Fruit fly (Drosophila melanogaster) ovary, adult (tissue): ENCODE measurements around the gene Dci.

Experiments
- CG17801 ChIP-seq: fragments of 200-800 bp; optimal IDR thresholded peaks from 2 replicates; lab custom pipeline; 2019; ENCODE audit warnings: missing biosample characterization, mild to moderate bottlenecking, missing genetic modification characterization, moderate library complexity; ENCODE audit not compliant: partially characterized antibody

The Dci gene

dm6 chr3L:815234-816200 is 35.6 kb upstream of the Dci start:
- TF ChIP-seq CG17801 (GFP tag; lab: Kevin White, UChicago) = no peak

- TF ChIP-seq CG17801 (GFP tag; lab: Kevin White, UChicago) = no peak
Observed at dm6 chr3L:817708-818107, 33.4 kb upstream of the Dci start.

- TF ChIP-seq CG17801 (GFP tag; lab: Kevin White, UChicago) = no peak
Observed at dm6 chr3L:818438-819138, 32.6 kb upstream of the Dci start.

dm6 chr3L:819297-819886 is 31.8 kb upstream of the Dci start:
- TF ChIP-seq CG17801 (GFP tag; lab: Kevin White, UChicago) = no peak

dm6 chr3L:820332-820731 is 30.8 kb upstream of the Dci start:
- TF ChIP-seq CG17801 (GFP tag; lab: Kevin White, UChicago) = peak; percentile 64

dm6 chr3L:820975-821598 is 30.1 kb upstream of the Dci start:
- TF ChIP-seq CG17801 (GFP tag; lab: Kevin White, UChicago) = no peak

- no peak for TF ChIP-seq CG17801 (GFP tag; lab: Kevin White, UChicago)
Observed at dm6 chr3L:821951-822350, 29.2 kb upstream of the Dci start.

- TF ChIP-seq CG17801 (GFP tag; lab: Kevin White, UChicago) = no peak
Observed at dm6 chr3L:822619-823018, 28.5 kb upstream of the Dci start.

dm6 chr3L:823597-823996 is 27.5 kb upstream of the Dci start:
- TF ChIP-seq CG17801 (GFP tag; lab: Kevin White, UChicago) = peak; percentile 8

- TF ChIP-seq CG17801 (GFP tag; lab: Kevin White, UChicago) = peak; percentile 71
Observed at dm6 chr3L:824444-824843, 26.7 kb upstream of the Dci start.

- peak; percentile 61 for TF ChIP-seq CG17801 (GFP tag; lab: Kevin White, UChicago)
Observed at dm6 chr3L:832897-833857, 18.0 kb upstream of the Dci start, which contains the start of gene Sf3b3. Gene Sf3b3, minus strand, starts transcription at chr3L:833385.

- TF ChIP-seq CG17801 (GFP tag; lab: Kevin White, UChicago) = no peak
Observed at dm6 chr3L:833878-834277, 17.3 kb upstream of the Dci start, which contains the start of gene CG42553. Gene CG42553, plus strand, starts transcription at chr3L:834093.

dm6 chr3L:835455-836034 is 15.6 kb upstream of the Dci start, which contains the start of gene CG42554:
Gene CG42554, plus strand, starts transcription at chr3L:835683.
- TF ChIP-seq CG17801 (GFP tag; lab: Kevin White, UChicago) = no peak
